Worm (Caenorhabditis elegans): ENCODE measurements around the gene srt-40.

srt-40 gene

DNA sequence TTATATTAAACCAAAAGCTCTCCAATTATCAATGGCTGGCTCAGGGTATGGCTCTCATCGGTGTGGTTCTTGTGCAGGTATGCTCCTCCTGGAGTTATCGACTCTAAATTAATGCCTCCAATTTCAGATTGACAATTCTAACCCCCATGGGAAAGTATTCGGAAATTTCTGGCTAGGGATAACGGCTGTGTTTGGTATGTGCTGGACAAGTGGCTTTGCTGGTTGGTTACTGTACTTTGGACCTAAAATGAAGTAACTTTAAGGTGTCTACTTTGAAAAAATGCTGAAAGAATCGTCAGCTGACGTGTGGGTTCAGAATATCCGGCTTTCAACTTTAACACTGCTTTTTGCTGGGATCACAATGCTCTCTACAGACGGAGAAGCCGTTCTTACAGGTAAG is 10.8 kb upstream of the srt-40 start:
- no peak for TF ChIP-seq lin-13 (GFP tag; optimal IDR thresholded peaks at IDR 0.05)
- no peak for TF ChIP-seq ztf-4 (tag; optimal IDR thresholded peaks at IDR 0.05)
- no peak for TF ChIP-seq ZK546.5 (tag; optimal IDR thresholded peaks at IDR 0.05)
- no peak for TF ChIP-seq unc-39 (tag; optimal IDR thresholded peaks at IDR 0.05)
- TF ChIP-seq skn-1 (tag; optimal IDR thresholded peaks at IDR 0.05) = no peak
- no peak for TF ChIP-seq sma-3 (GFP tag; optimal IDR thresholded peaks at IDR 0.05)
- TF ChIP-seq gmeb-1 (tag; optimal IDR thresholded peaks at IDR 0.05) = no peak
- no peak for TF ChIP-seq Y55F3AM.14 (GFP tag; optimal IDR thresholded peaks at IDR 0.05)
- no peak for TF ChIP-seq egl-27 (tag; optimal IDR thresholded peaks at IDR 0.05)
- no peak for TF ChIP-seq unc-62 (GFP tag; optimal IDR thresholded peaks at IDR 0.05)
- TF ChIP-seq ceh-16 (tag; optimal IDR thresholded peaks at IDR 0.05) = no peak

DNA sequence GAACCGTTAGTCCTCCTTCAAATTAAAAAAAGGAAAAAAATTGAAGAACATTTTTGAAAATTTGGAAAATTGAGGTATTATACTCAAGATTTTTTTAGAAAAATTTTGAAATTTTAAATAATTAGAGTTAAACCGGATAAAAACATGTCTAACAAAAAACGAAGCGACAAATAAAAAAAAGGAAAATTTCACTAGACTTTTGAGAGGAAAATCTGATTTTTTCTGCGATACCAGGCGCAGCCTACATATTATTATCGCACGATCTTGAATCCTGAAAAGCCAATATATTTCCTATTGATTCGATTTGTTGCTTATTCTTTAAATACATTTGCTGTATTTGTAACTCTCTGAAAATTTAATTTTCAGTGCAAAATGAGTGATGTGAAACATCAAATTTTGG is 9.3 kb upstream of the srt-40 start, which contains the start of gene nstp-8:
Gene nstp-8, plus strand, starts transcription at position 301 of the 400 bp plus-strand sequence.
- no peak for TF ChIP-seq aly-2 (tag; optimal IDR thresholded peaks at IDR 0.05)
- no peak for TF ChIP-seq F13H6.1 (tag; optimal IDR thresholded peaks at IDR 0.05)
- TF ChIP-seq peb-1 (tag; optimal IDR thresholded peaks at IDR 0.05) = no peak
- TF ChIP-seq nhr-10 (tag; optimal IDR thresholded peaks at IDR 0.05) = no peak
- no peak for TF ChIP-seq crh-2 (tag; optimal IDR thresholded peaks at IDR 0.05)
- TF ChIP-seq skn-1 (tag; optimal IDR thresholded peaks at IDR 0.05) = no peak
- no peak for TF ChIP-seq ceh-82 (tag; optimal IDR thresholded peaks at IDR 0.05)
- no peak for TF ChIP-seq fos-1 (tag; optimal IDR thresholded peaks at IDR 0.05)
- no peak for TF ChIP-seq unc-62 (GFP tag; optimal IDR thresholded peaks at IDR 0.05)
- no peak for TF ChIP-seq ztf-1 (GFP tag; conservative IDR thresholded peaks at IDR 0.05)

DNA sequence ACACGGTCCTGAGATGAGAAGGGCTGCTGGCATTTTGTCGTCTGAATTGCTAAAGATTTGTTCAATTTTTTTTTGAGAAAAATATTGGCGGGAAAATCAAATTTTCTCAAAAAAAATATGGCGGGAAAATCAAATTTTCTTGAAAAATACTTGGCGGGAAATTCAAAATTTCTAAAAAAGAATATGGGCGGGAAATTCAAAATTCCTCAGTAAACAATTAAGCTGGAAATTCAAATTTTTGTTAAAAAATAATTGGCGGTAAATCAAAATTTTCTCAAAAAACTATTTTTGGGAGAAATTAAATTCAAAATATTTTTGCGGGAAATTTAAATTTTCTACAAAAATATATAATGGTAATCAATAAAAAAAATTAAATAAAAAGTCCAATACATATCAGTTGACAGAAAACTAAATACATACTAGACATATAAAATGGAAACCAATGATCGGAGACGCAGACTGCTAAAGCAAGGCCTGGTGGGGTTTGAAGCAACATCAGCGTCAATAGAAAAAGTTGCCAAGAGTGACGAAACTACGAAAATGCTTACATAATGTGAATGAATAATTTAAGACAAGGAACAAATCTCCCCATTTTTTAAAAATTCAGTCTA is 8.5 kb upstream of the srt-40 start, which contains the start of gene nhr-184:
Gene nhr-184, minus strand, starts transcription at position 51 of the 611 bp plus-strand sequence.
- no peak for TF ChIP-seq nhr-23 (tag; optimal IDR thresholded peaks at IDR 0.05)
- no peak for TF ChIP-seq skn-1 (tag; optimal IDR thresholded peaks at IDR 0.05)
- peak in 1 of 2 experiments; percentile 21 for TF ChIP-seq lsy-2 (tag; optimal IDR thresholded peaks at IDR 0.05)
- TF ChIP-seq zag-1 (tag; optimal IDR thresholded peaks at IDR 0.05) = no peak
- TF ChIP-seq nhr-6 (tag; optimal IDR thresholded peaks at IDR 0.05) = no peak
- no peak for TF ChIP-seq nhr-25 (tag; optimal IDR thresholded peaks at IDR 0.05)
- no peak for TF ChIP-seq nhr-12 (tag; optimal IDR thresholded peaks at IDR 0.05)
- peak; percentile 35 for TF ChIP-seq sma-9 (GFP tag; optimal IDR thresholded peaks at IDR 0.05)
- TF ChIP-seq sma-9 (tag; optimal IDR thresholded peaks at IDR 0.05) = no peak
- TF ChIP-seq nhr-10 (tag; optimal IDR thresholded peaks at IDR 0.05) = no peak
- no peak for TF ChIP-seq elt-3 (tag; optimal IDR thresholded peaks at IDR 0.05)
- peak; percentile 56 for TF ChIP-seq fos-1 (tag; optimal IDR thresholded peaks at IDR 0.05)
- no peak for TF ChIP-seq ztf-11 (tag; optimal IDR thresholded peaks at IDR 0.05)
- TF ChIP-seq lin-13 (GFP tag; optimal IDR thresholded peaks at IDR 0.05) = no peak
- no peak for TF ChIP-seq nhr-11 (tag; optimal IDR thresholded peaks at IDR 0.05)
- TF ChIP-seq ceh-16 (tag; optimal IDR thresholded peaks at IDR 0.05) = no peak
- no peak for TF ChIP-seq mdl-1 (tag; optimal IDR thresholded peaks at IDR 0.05)
- no peak for TF ChIP-seq unc-62 (GFP tag; optimal IDR thresholded peaks at IDR 0.05)
- no peak for TF ChIP-seq sma-3 (GFP tag; optimal IDR thresholded peaks at IDR 0.05)
- TF ChIP-seq unc-55 (GFP tag; optimal IDR thresholded peaks at IDR 0.05) = peak; percentile 30
- TF ChIP-seq ztf-1 (GFP tag; conservative IDR thresholded peaks at IDR 0.05) = no peak
- TF ChIP-seq ama-1 (optimal IDR thresholded peaks at IDR 0.05) = no peak
- TF ChIP-seq aly-2 (tag; optimal IDR thresholded peaks at IDR 0.05) = no peak
- no peak for TF ChIP-seq unc-39 (tag; optimal IDR thresholded peaks at IDR 0.05)
- no peak for TF ChIP-seq lin-11 (tag; optimal IDR thresholded peaks at IDR 0.05)
- TF ChIP-seq egl-27 (tag; optimal IDR thresholded peaks at IDR 0.05) = no peak
- TF ChIP-seq nhr-129 (tag; optimal IDR thresholded peaks at IDR 0.05) = no peak
- TF ChIP-seq Y55F3AM.14 (GFP tag; optimal IDR thresholded peaks at IDR 0.05) = no peak
- no peak for TF ChIP-seq blmp-1 (tag; optimal IDR thresholded peaks at IDR 0.05; ENCODE audit: insufficient read depth)
- no peak for TF ChIP-seq elt-1 (tag; optimal IDR thresholded peaks at IDR 0.05)
- peak; percentile 2 for TF ChIP-seq gmeb-1 (tag; optimal IDR thresholded peaks at IDR 0.05)
- TF ChIP-seq mbf-1 (tag; optimal IDR thresholded peaks at IDR 0.05) = no peak
- no peak for TF ChIP-seq ZK546.5 (tag; optimal IDR thresholded peaks at IDR 0.05)
- TF ChIP-seq nhr-237 (tag; optimal IDR thresholded peaks at IDR 0.05) = no peak
